Worm (Caenorhabditis elegans) whole organism, L1 larva: Measurements from ENCODE around the gene F15H10.5.

Experiments used
- C16A3.4 ChIP-seq: fragments of 150-350 bp; optimal IDR thresholded peaks from 2 replicates; lab custom pipeline; 2014; ENCODE audit warnings: missing biosample characterization, missing genetic modification characterization
- F16B12.6 ChIP-seq: fragments of 150-350 bp; optimal IDR thresholded peaks from 2 replicates; lab custom pipeline; 2014; ENCODE audit warnings: missing biosample characterization, missing genetic modification characterization
- Y116A8C.19 ChIP-seq: sonication (generic microtip); optimal IDR thresholded peaks from 2 replicates; lab custom pipeline; 2016; ENCODE audit warnings: missing compliant biosample characterization, missing genetic modification characterization, borderline replicate concordance
- alr-1 ChIP-seq: fragments of 200-800 bp; sonication (Bioruptor generic); optimal IDR thresholded peaks from 2 replicates; lab custom pipeline; 2018; ENCODE audit warnings: borderline replicate concordance, mild to moderate bottlenecking, missing genetic modification characterization, missing compliant biosample characterization
- ceh-88 ChIP-seq: fragments of 200-800 bp; sonication (Bioruptor generic); IDR thresholded peaks from 2 replicates; pipeline ENCODE4 v1.3.6; 2022; ENCODE audit warnings: missing genetic modification characterization, missing compliant biosample characterization
- ceh-90 ChIP-seq: sonication (generic microtip); optimal IDR thresholded peaks from 2 replicates; lab custom pipeline; 2016; ENCODE audit warnings: missing genetic modification characterization, missing compliant biosample characterization
- ces-1 ChIP-seq: fragments of 150-350 bp; optimal IDR thresholded peaks from 2 replicates; lab custom pipeline; 2014; ENCODE audit warnings: missing biosample characterization, missing genetic modification reagents, missing genetic modification characterization
- egl-27 ChIP-seq, 2 experiments: fragments of 150-350 bp in 1 of 2; sonication (generic microtip); optimal IDR thresholded peaks; 3 replicates each; lab custom pipeline; 2017 to 2018; ENCODE audit warnings: missing biosample characterization in 2 of 2, missing genetic modification characterization in 2 of 2, missing genetic modification reagents in 2 of 2
- elt-2 ChIP-seq: sonication (generic microtip); optimal IDR thresholded peaks from 2 replicates; lab custom pipeline; 2016; ENCODE audit warnings: missing genetic modification characterization, mild to moderate bottlenecking, inconsistent platforms, missing compliant biosample characterization, missing genetic modification reagents
- elt-3 ChIP-seq, 6 experiments: fragments of 150-350 bp in 1 of 6; sonication (generic microtip); optimal IDR thresholded peaks; 2 replicates each; lab custom pipeline; 2017 to 2018; ENCODE audit warnings: missing biosample characterization in 6 of 6, missing genetic modification characterization in 6 of 6, inconsistent platforms in 1 of 6
- ets-5 ChIP-seq: fragments of 200-800 bp; sonication (Bioruptor generic); IDR thresholded peaks from 2 replicates; pipeline ENCODE4 v1.3.6; 2022; ENCODE audit warnings: missing genetic modification characterization, missing compliant biosample characterization
- hlh-4 ChIP-seq: sonication (generic microtip); optimal IDR thresholded peaks from 2 replicates; lab custom pipeline; 2016; ENCODE audit warnings: mild to moderate bottlenecking, missing genetic modification characterization, missing compliant biosample characterization
- irx-1 ChIP-seq: sonication (generic microtip); optimal IDR thresholded peaks from 2 replicates; lab custom pipeline; 2016; ENCODE audit warnings: missing genetic modification characterization, missing compliant biosample characterization
- isw-1 ChIP-seq: fragments of 200-800 bp; sonication (Bioruptor generic); IDR thresholded peaks from 2 replicates; pipeline ENCODE4 v1.3.6; 2022; ENCODE audit warnings: missing genetic modification characterization, missing compliant biosample characterization
- lin-14 ChIP-seq: fragments of 200-800 bp; sonication (Bioruptor generic); optimal IDR thresholded peaks from 2 replicates; lab custom pipeline; 2018; ENCODE audit warnings: mild to moderate bottlenecking, missing genetic modification characterization, moderate library complexity, missing compliant biosample characterization
- lin-35 ChIP-seq, 2 experiments: fragments of 150-350 bp; optimal IDR thresholded peaks; 2 replicates each; lab custom pipeline; 2014; ENCODE audit warnings: missing biosample characterization in 2 of 2, missing genetic modification characterization in 2 of 2, missing genetic modification reagents in 2 of 2
- lir-3 ChIP-seq: sonication (generic microtip); optimal IDR thresholded peaks from 2 replicates; lab custom pipeline; 2016; ENCODE audit warnings: mild to moderate bottlenecking, missing genetic modification characterization, moderate library complexity, missing compliant biosample characterization; ENCODE audit not compliant: poor library complexity
- lsy-2 ChIP-seq, 2 experiments: fragments of 150-350 bp; optimal IDR thresholded peaks; 2 replicates each; lab custom pipeline; 2014; ENCODE audit warnings: missing biosample characterization in 2 of 2, missing genetic modification characterization in 2 of 2
- mdl-1 ChIP-seq, 2 experiments: fragments of 150-350 bp; optimal IDR thresholded peaks; 2 replicates each; lab custom pipeline; 2014 to 2017; ENCODE audit warnings: missing biosample characterization in 2 of 2, missing genetic modification characterization in 2 of 2, inconsistent platforms in 1 of 2
- mef-2 ChIP-seq: fragments of 150-350 bp; optimal IDR thresholded peaks from 2 replicates; lab custom pipeline; 2014; ENCODE audit warnings: missing biosample characterization, missing genetic modification characterization
- mep-1 ChIP-seq: fragments of 150-350 bp; optimal IDR thresholded peaks from 2 replicates; lab custom pipeline; 2014; ENCODE audit warnings: missing biosample characterization, missing genetic modification characterization
- nhr-12 ChIP-seq: sonication (generic microtip); optimal IDR thresholded peaks from 2 replicates; lab custom pipeline; 2017; ENCODE audit warnings: missing biosample characterization, missing genetic modification characterization
- nhr-20 ChIP-seq: sonication (generic microtip); optimal IDR thresholded peaks from 2 replicates; lab custom pipeline; 2016; ENCODE audit warnings: mild to moderate bottlenecking, missing genetic modification characterization, missing compliant biosample characterization
- nhr-237 ChIP-seq: fragments of 150-350 bp; optimal IDR thresholded peaks from 2 replicates; lab custom pipeline; 2014; ENCODE audit warnings: missing biosample characterization, missing genetic modification characterization
- nhr-28 ChIP-seq: fragments of 150-350 bp; optimal IDR thresholded peaks from 2 replicates; lab custom pipeline; 2014; ENCODE audit warnings: missing biosample characterization, missing genetic modification characterization
- nhr-77 ChIP-seq: fragments of 150-350 bp; optimal IDR thresholded peaks from 2 replicates; lab custom pipeline; 2014; ENCODE audit warnings: missing biosample characterization, missing genetic modification characterization
- nhr-85 ChIP-seq: sonication (generic microtip); peaks from one replicate; lab custom pipeline; 2016; ENCODE audit warnings: missing genetic modification characterization, inconsistent platforms, missing compliant biosample characterization
- nhr-90 ChIP-seq: sonication (generic microtip); optimal IDR thresholded peaks from 2 replicates; lab custom pipeline; 2016; ENCODE audit warnings: mild to moderate bottlenecking, missing genetic modification characterization, missing compliant biosample characterization; ENCODE audit not compliant: poor library complexity
- pax-3 ChIP-seq: fragments of 200-800 bp; sonication (Bioruptor generic); optimal IDR thresholded peaks from 2 replicates; lab custom pipeline; 2018; ENCODE audit warnings: mild to moderate bottlenecking, missing genetic modification characterization, moderate library complexity, missing compliant biosample characterization
- pqm-1 ChIP-seq: sonication (generic microtip); optimal IDR thresholded peaks from 3 replicates; lab custom pipeline; 2017; ENCODE audit warnings: missing biosample characterization, missing genetic modification characterization
- rnt-1 ChIP-seq: sonication (generic microtip); optimal IDR thresholded peaks from 2 replicates; lab custom pipeline; 2016; ENCODE audit warnings: mild to moderate bottlenecking, missing genetic modification characterization, moderate library complexity, missing compliant biosample characterization
- tlp-1 ChIP-seq: fragments of 150-350 bp; optimal IDR thresholded peaks from 2 replicates; lab custom pipeline; 2014; ENCODE audit warnings: missing biosample characterization, missing genetic modification characterization
- unc-130 ChIP-seq: fragments of 150-350 bp; optimal IDR thresholded peaks from 2 replicates; lab custom pipeline; 2017; ENCODE audit warnings: missing biosample characterization, missing genetic modification characterization, inconsistent platforms
- unc-30 ChIP-seq: sonication (generic microtip); optimal IDR thresholded peaks from 2 replicates; lab custom pipeline; 2017; ENCODE audit warnings: missing biosample characterization, missing genetic modification characterization
- vab-15 ChIP-seq: sonication (generic microtip); optimal IDR thresholded peaks from 2 replicates; lab custom pipeline; 2017; ENCODE audit warnings: missing genotype, mild to moderate bottlenecking, missing genetic modification characterization, missing compliant biosample characterization
- xbp-1 ChIP-seq: sonication (generic microtip); optimal IDR thresholded peaks from 2 replicates; lab custom pipeline; 2016; ENCODE audit warnings: missing genetic modification characterization, missing compliant biosample characterization
- zag-1 ChIP-seq: fragments of 150-350 bp; optimal IDR thresholded peaks from 2 replicates; lab custom pipeline; 2014; ENCODE audit warnings: missing biosample characterization, missing genetic modification characterization
- ztf-11 ChIP-seq, 2 experiments: sonication (generic microtip); optimal IDR thresholded peaks; 2 replicates each; lab custom pipeline; 2016 to 2017; ENCODE audit warnings: missing genetic modification characterization in 2 of 2, missing biosample characterization in 1 of 2, missing compliant biosample characterization in 1 of 2
- ztf-4 ChIP-seq: fragments of 150-350 bp; optimal IDR thresholded peaks from 2 replicates; lab custom pipeline; 2014; ENCODE audit warnings: missing biosample characterization, missing genetic modification characterization

The F15H10.5 gene

DNA sequence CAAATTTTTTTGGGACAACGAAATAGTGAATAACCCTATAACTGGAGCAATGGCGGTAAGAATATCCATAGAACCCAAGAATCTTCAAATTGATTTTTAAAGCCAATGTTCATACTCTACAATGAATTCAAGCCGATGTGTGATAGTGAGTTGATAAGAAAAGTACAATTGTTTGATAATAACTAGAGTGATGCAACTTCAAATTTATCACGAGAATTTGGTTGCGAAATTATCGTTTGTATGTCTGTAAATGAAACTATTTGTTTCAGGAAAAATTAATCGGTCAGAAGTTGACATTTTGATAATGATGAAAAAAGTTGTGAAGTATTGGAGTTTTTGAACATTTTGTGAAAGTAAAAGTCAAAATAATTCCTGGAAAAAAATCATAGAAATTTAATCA, 19.6 kb downstream of the F15H10.5 start (continued):
- TF ChIP-seq nhr-28 = no peak
- peak; percentile 72 for TF ChIP-seq pqm-1 (tag; lab: Kevin White, UChicago)
- no peak for TF ChIP-seq elt-3 (tag; optimal IDR thresholded peaks at IDR 0.05; lab: Kevin White, UChicago)
- no peak for TF ChIP-seq hlh-4 (tag; lab: Kevin White, UChicago)
- TF ChIP-seq lsy-2 (tag; optimal IDR thresholded peaks at IDR 0.05; lab: Kevin White, UChicago) = no peak

DNA sequence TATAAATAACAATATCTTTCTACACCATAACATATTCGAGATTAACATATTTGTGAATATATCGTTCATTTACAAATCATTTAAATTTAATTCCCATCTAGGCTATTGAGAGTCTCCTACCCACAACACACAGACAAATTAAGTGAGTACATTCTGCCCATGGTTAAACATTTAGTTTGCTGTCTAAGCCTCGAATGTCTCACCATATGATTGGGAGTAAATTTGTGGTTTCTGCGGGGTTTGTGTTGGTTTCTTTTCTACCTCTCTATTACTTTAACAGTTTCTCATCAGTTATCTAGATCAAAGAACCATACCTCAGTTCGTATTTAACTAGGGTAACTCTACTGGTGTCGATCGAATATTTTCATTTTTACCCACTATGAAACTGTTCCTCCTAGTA, 20.4 kb downstream of the F15H10.5 start, which contains the start of gene ugt-2:
ugt-2 (plus strand) TSS at position 371 of the 400 bp plus-strand sequence.
- no peak for TF ChIP-seq rnt-1 (tag; lab: Kevin White, UChicago)
- peak; percentile 46 for TF ChIP-seq elt-2 (tag; lab: Kevin White, UChicago)
- no peak for TF ChIP-seq nhr-77 (tag; lab: Kevin White, UChicago)
- TF ChIP-seq tlp-1 (tag; lab: Kevin White, UChicago) = no peak
- no peak for TF ChIP-seq nhr-237
- peak; percentile 33 for TF ChIP-seq nhr-20 (tag; lab: Kevin White, UChicago)
- TF ChIP-seq elt-3 (tag; optimal IDR thresholded peaks at IDR 0.05; lab: Kevin White, UChicago) = peak in 1 of 6 experiments; percentile 0
- TF ChIP-seq lin-14 (GFP tag; lab: Kevin White, UChicago) = peak; percentile 22
- no peak for TF ChIP-seq mef-2 (tag; lab: Kevin White, UChicago)
- no peak for TF ChIP-seq zag-1
- TF ChIP-seq ceh-88 (GFP tag; lab: Robert Waterston, UW) = no peak
- no peak for TF ChIP-seq ztf-4 (tag; lab: Kevin White, UChicago)
- no peak for TF ChIP-seq egl-27 (tag; optimal IDR thresholded peaks at IDR 0.05; lab: Kevin White, UChicago)
- TF ChIP-seq unc-30 (tag; lab: Kevin White, UChicago) = no peak
- no peak for TF ChIP-seq hlh-4 (tag; lab: Kevin White, UChicago)
- no peak for TF ChIP-seq Y116A8C.19 (tag; lab: Kevin White, UChicago)
- peak in 1 of 2 experiments; percentile 37 for TF ChIP-seq lin-35 (GFP tag; optimal IDR thresholded peaks at IDR 0.05; lab: Kevin White, UChicago)
- TF ChIP-seq pax-3 = no peak
- no peak for TF ChIP-seq nhr-12 (tag; lab: Kevin White, UChicago)
- no peak for TF ChIP-seq mdl-1 (tag; optimal IDR thresholded peaks at IDR 0.05; lab: Kevin White, UChicago)
- no peak for TF ChIP-seq ces-1 (GFP tag; lab: Kevin White, UChicago)
- TF ChIP-seq F16B12.6 (tag; lab: Kevin White, UChicago) = no peak
- no peak for TF ChIP-seq xbp-1 (tag; lab: Kevin White, UChicago)
- no peak for TF ChIP-seq ceh-90 (tag; lab: Kevin White, UChicago)
- peak; percentile 54 for TF ChIP-seq nhr-85 (tag; lab: Kevin White, UChicago)
- TF ChIP-seq vab-15 (tag; lab: Kevin White, UChicago) = no peak
- TF ChIP-seq lir-3 (tag; lab: Kevin White, UChicago) = peak; percentile 8
- TF ChIP-seq, all 84 proteins: peak for 7

DNA sequence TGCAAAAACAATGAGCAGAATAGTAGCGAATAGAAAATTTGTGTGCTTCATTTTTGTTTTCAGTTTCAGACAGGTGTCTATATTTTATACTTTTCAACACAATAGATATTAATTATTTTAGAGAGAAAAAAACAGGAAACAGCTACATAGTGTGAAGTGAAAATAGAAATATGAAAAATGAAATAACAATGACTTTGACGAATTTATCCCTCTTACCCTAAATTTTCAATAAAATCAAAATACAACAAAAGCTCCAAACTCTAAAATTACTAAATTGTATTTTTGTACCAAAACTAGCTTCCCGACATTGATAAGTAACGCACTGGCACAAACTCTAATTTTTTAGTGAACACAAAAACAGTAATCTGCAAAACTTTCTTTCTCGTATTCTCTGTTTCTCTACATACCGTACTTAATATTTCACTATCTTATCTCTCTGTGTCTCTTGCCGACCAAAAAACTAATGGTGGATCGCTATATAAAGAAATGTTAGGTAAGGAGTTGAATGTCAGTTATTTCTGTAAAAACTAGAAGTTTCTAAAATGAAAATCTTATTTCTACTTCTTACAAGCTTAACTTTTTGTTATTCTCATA, 23.6 kb downstream of the F15H10.5 start, which contains the start of the genes col-151 and ugt-1:
col-151 (minus strand) TSS at position 51 of the 594 bp plus-strand sequence.
ugt-1 (plus strand) TSS at position 491 of the 594 bp plus-strand sequence.
- TF ChIP-seq ztf-11 (tag; optimal IDR thresholded peaks at IDR 0.05; lab: Kevin White, UChicago) = no peak
- no peak for TF ChIP-seq nhr-90 (tag; lab: Kevin White, UChicago)
- no peak for TF ChIP-seq isw-1 (GFP tag; lab: Robert Waterston, UW)
- TF ChIP-seq ces-1 (GFP tag; lab: Kevin White, UChicago) = no peak
- no peak for TF ChIP-seq ceh-90 (tag; lab: Kevin White, UChicago)
- TF ChIP-seq alr-1 = no peak
- no peak for TF ChIP-seq irx-1 (tag; lab: Kevin White, UChicago)
- no peak for TF ChIP-seq ets-5 (GFP tag; lab: Robert Waterston, UW)
- no peak for TF ChIP-seq mep-1 (tag; lab: Kevin White, UChicago)
- TF ChIP-seq C16A3.4 (tag; lab: Kevin White, UChicago) = no peak
- TF ChIP-seq nhr-77 (tag; lab: Kevin White, UChicago) = no peak
- TF ChIP-seq unc-130 (tag; lab: Kevin White, UChicago) = no peak
